Worm (Caenorhabditis elegans) whole organism, late embryonic: ENCODE results near the gene hst-3.2.

Experiments
- ama-1 ChIP-seq: fragments of 150-350 bp; optimal IDR thresholded peaks from 2 replicates; lab custom pipeline; 2014
- hlh-6 ChIP-seq: sonication (generic microtip); optimal IDR thresholded peaks from 2 replicates; lab custom pipeline; 2016; ENCODE audit warnings: missing genotype, missing genetic modification characterization, missing compliant biosample characterization
- sox-2 ChIP-seq: fragments of 200-800 bp; sonication (Bioruptor generic); IDR thresholded peaks from 2 replicates; pipeline ENCODE4 v1.3.6; 2022; ENCODE audit warnings: missing genetic modification reagents, missing genetic modification characterization, missing compliant biosample characterization
- unc-3 ChIP-seq, 2 experiments: fragments of 200-800 bp in 1 of 2; sonication (Bioruptor generic) in 1 of 2; sonication (generic microtip) in 1 of 2; conservative IDR thresholded peaks in 1 of 2; optimal IDR thresholded peaks in 1 of 2; 2 replicates each; pipeline versions ENCODE4 v1.3.6 to Lab custom; 2016 to 2022; ENCODE audit warnings: missing compliant biosample characterization in 2 of 2, missing genetic modification characterization in 2 of 2, missing genetic modification reagents in 1 of 2
- zip-5 ChIP-seq: sonication (generic microtip); optimal IDR thresholded peaks from 2 replicates; lab custom pipeline; 2016; ENCODE audit warnings: missing genetic modification characterization, missing compliant biosample characterization

DNA sequence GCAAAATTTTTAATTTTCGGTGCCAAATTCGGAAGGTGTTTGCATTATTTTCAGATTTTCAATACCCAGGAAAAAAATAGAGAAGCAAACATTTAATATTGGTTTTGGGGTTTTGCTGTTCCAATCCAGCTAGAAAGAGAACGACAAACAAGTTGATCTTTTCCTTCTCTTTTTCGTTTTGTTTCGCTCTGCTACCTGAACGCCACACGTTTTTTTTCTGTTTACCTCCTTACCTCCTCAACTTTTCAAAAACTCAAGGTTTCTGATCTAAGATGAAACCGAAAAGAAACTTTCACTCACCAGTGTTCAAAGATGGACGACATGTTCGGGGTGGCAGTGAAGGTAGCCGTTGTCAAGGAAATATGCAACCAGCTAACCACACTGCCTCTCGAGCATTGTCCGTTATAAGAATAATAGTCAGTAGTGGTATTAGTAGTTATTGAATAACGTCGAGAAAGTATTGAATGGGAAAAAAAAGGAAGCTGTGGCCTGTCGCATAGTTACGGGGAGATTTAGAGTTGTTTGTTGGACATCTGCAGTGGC, 45.7 kb upstream of the hst-3.2 start:
- TF ChIP-seq unc-3 (GFP tag; conservative IDR thresholded peaks at IDR 0.05; lab: Robert Waterston, UW) = no peak
- no peak for TF ChIP-seq unc-3 (tag; optimal IDR thresholded peaks at IDR 0.05; lab: Kevin White, UChicago)
- TF ChIP-seq hlh-6 = no peak
- TF ChIP-seq sox-2 (GFP tag; lab: Robert Waterston, UW) = no peak
- TF ChIP-seq ama-1 (lab: Kevin White, UChicago) = no peak
- no peak for TF ChIP-seq zip-5
